Fruit fly (Drosophila melanogaster) whole organism, embryonic: ENCODE measurements around the gene mRpL46.

Source experiments
- Adf1 ChIP-seq: fragments of 200-800 bp; sonication (Bioruptor generic); IDR thresholded peaks from 2 replicates; pipeline ENCODE4 v1.3.6; 2022; ENCODE audit warnings: missing biosample characterization, missing genetic modification characterization
- Asciz ChIP-seq: fragments of 200-800 bp; sonication (Bioruptor generic); optimal IDR thresholded peaks from 2 replicates; lab custom pipeline; 2017; ENCODE audit warnings: missing biosample characterization, mild to moderate bottlenecking, missing genetic modification characterization, missing genetic modification reagents
- BEAF-32 ChIP-seq: fragments of 200-800 bp; sonication (Bioruptor generic); optimal IDR thresholded peaks from 3 replicates; lab custom pipeline; 2017; ENCODE audit warnings: missing biosample characterization, missing genetic modification characterization, mild to moderate bottlenecking, moderate library complexity, missing genetic modification reagents
- Bgb ChIP-seq: fragments of 200-800 bp; sonication (Bioruptor generic); IDR thresholded peaks from 2 replicates; pipeline ENCODE4 v1.3.6; 2022; ENCODE audit warnings: missing biosample characterization, missing genetic modification characterization; ENCODE audit not compliant: partially characterized antibody
- CG10366 ChIP-seq: fragments of 200-800 bp; sonication (Bioruptor generic); IDR thresholded peaks from 2 replicates; pipeline ENCODE4 v1.3.6; 2022; ENCODE audit warnings: missing biosample characterization, missing genetic modification characterization
- CG10543 ChIP-seq: fragments of 200-800 bp; sonication (Bioruptor generic); optimal IDR thresholded peaks from 3 replicates; lab custom pipeline; 2017; ENCODE audit warnings: missing biosample characterization, mild to moderate bottlenecking, missing genetic modification characterization, moderate library complexity
- CG12769 ChIP-seq: fragments of 200-800 bp; sonication (Bioruptor generic); optimal IDR thresholded peaks from 2 replicates; lab custom pipeline; 2019; ENCODE audit warnings: missing biosample characterization, mild to moderate bottlenecking, missing genetic modification characterization, moderate library complexity
- CG14441 ChIP-seq: fragments of 200-800 bp; sonication (Bioruptor generic); IDR thresholded peaks from 2 replicates; pipeline ENCODE4 v1.3.6; 2022; ENCODE audit warnings: missing biosample characterization, missing genetic modification characterization
- CG15514 ChIP-seq: fragments of 200-800 bp; sonication (Bioruptor generic); optimal IDR thresholded peaks from 3 replicates; lab custom pipeline; 2017; ENCODE audit warnings: missing biosample characterization, missing genetic modification characterization, mild to moderate bottlenecking, moderate library complexity, missing genetic modification reagents
- CG17385 ChIP-seq: fragments of 200-800 bp; sonication (Bioruptor generic); optimal IDR thresholded peaks from 3 replicates; lab custom pipeline; 2018; ENCODE audit warnings: missing biosample characterization, mild to moderate bottlenecking, missing genetic modification characterization
- CG17568 ChIP-seq: fragments of 200-800 bp; sonication (Bioruptor generic); optimal IDR thresholded peaks from 2 replicates; lab custom pipeline; 2018; ENCODE audit warnings: missing biosample characterization, mild to moderate bottlenecking, missing genetic modification characterization, moderate library complexity
- CG18476 ChIP-seq: fragments of 200-800 bp; sonication (Bioruptor generic); optimal IDR thresholded peaks from 2 replicates; lab custom pipeline; 2016; ENCODE audit warnings: missing biosample characterization, mild to moderate bottlenecking, missing genetic modification characterization
- CG2678 ChIP-seq: fragments of 200-800 bp; sonication (Bioruptor generic); optimal IDR thresholded peaks from 3 replicates; lab custom pipeline; 2019; ENCODE audit warnings: missing biosample characterization, mild to moderate bottlenecking, missing genetic modification characterization, moderate library complexity
- CG3163 ChIP-seq: fragments of 200-800 bp; sonication (Bioruptor generic); optimal IDR thresholded peaks from 3 replicates; lab custom pipeline; 2016; ENCODE audit warnings: missing biosample characterization, missing genetic modification characterization
- CG34376 ChIP-seq: fragments of 200-800 bp; sonication (Bioruptor generic); optimal IDR thresholded peaks from 2 replicates; lab custom pipeline; 2018; ENCODE audit warnings: missing biosample characterization, mild to moderate bottlenecking, missing genetic modification characterization
- CG6254 ChIP-seq: fragments of 200-800 bp; sonication (Bioruptor generic); optimal IDR thresholded peaks from 3 replicates; lab custom pipeline; 2017; ENCODE audit warnings: mild to moderate bottlenecking, missing biosample characterization, missing genetic modification reagents, missing genetic modification characterization
- CG8281 ChIP-seq: fragments of 200-800 bp; sonication (Bioruptor generic); optimal IDR thresholded peaks from 2 replicates; lab custom pipeline; 2018; ENCODE audit warnings: missing biosample characterization, mild to moderate bottlenecking, missing genetic modification characterization, moderate library complexity
- CG8290 ChIP-seq, 3 experiments: fragments of 200-800 bp; sonication (Bioruptor generic); optimal IDR thresholded peaks; 2 replicates each; lab custom pipeline; 2016 to 2019; ENCODE audit warnings: missing biosample characterization in 3 of 3, missing genetic modification characterization in 3 of 3, mild to moderate bottlenecking in 2 of 3, moderate library complexity in 1 of 3
- CG8388 ChIP-seq: fragments of 200-800 bp; sonication (Bioruptor generic); optimal IDR thresholded peaks from 2 replicates; lab custom pipeline; 2019; ENCODE audit warnings: missing biosample characterization, mild to moderate bottlenecking, missing genetic modification characterization, moderate library complexity
- CoRest ChIP-seq: fragments of 200-800 bp; sonication (Bioruptor generic); optimal IDR thresholded peaks from 3 replicates; lab custom pipeline; 2018; ENCODE audit warnings: missing biosample characterization, mild to moderate bottlenecking, missing genetic modification characterization, moderate library complexity
- Dp ChIP-seq: fragments of 200-800 bp; sonication (Bioruptor generic); optimal IDR thresholded peaks from 2 replicates; lab custom pipeline; 2018; ENCODE audit warnings: missing biosample characterization, mild to moderate bottlenecking, missing genetic modification characterization, moderate library complexity
- Dref ChIP-seq: fragments of 200-800 bp; sonication (Bioruptor generic); IDR thresholded peaks from 2 replicates; pipeline ENCODE4 v1.3.6; 2022; ENCODE audit warnings: missing biosample characterization, missing genetic modification characterization
- Hr78 ChIP-seq, 2 experiments: fragments of 200-800 bp in 1 of 2; fragments of >200 bp in 1 of 2; sonication (Bioruptor generic) in 1 of 2; optimal IDR thresholded peaks; 2 replicates each; lab custom pipeline; 2017 to 2019; ENCODE audit warnings: missing biosample characterization in 2 of 2, missing genetic modification characterization in 2 of 2, mild to moderate bottlenecking in 1 of 2, moderate library complexity in 1 of 2
- Jarid2 ChIP-seq: fragments of 200-800 bp; sonication (Bioruptor generic); optimal IDR thresholded peaks from 3 replicates; lab custom pipeline; 2017; ENCODE audit warnings: mild to moderate bottlenecking, missing biosample characterization, missing genetic modification reagents, missing genetic modification characterization
- NFAT ChIP-seq: fragments of 200-800 bp; sonication (Bioruptor generic); IDR thresholded peaks from 2 replicates; pipeline ENCODE4 v1.3.6; 2022; ENCODE audit warnings: missing biosample characterization, missing genetic modification characterization
- Nf-YC ChIP-seq: fragments of 200-800 bp; optimal IDR thresholded peaks from 3 replicates; lab custom pipeline; 2019; ENCODE audit warnings: missing biosample characterization, mild to moderate bottlenecking, missing genetic modification characterization, moderate library complexity
- NfI ChIP-seq: fragments of 200-800 bp; sonication (Bioruptor generic); optimal IDR thresholded peaks from 3 replicates; lab custom pipeline; 2018; ENCODE audit warnings: missing biosample characterization, mild to moderate bottlenecking, missing genetic modification characterization, moderate library complexity
- Sry-β ChIP-seq: fragments of 200-800 bp; sonication (Bioruptor generic); optimal IDR thresholded peaks from 2 replicates; lab custom pipeline; 2018; ENCODE audit warnings: missing biosample characterization, mild to moderate bottlenecking, missing genetic modification characterization, moderate library complexity
- ab ChIP-seq: fragments of 200-800 bp; sonication (Bioruptor generic); optimal IDR thresholded peaks from 2 replicates; lab custom pipeline; 2016; ENCODE audit warnings: missing biosample characterization, missing genetic modification characterization
- amos ChIP-seq: fragments of 200-800 bp; sonication (Bioruptor generic); IDR thresholded peaks from 2 replicates; pipeline ENCODE4 v1.3.6; 2022; ENCODE audit warnings: missing biosample characterization, missing genetic modification characterization; ENCODE audit not compliant: partially characterized antibody
- crp ChIP-seq, 2 experiments: fragments of 200-800 bp; sonication (Bioruptor generic); optimal IDR thresholded peaks; 2 replicates in 1 of 2; 3 replicates in 1 of 2; lab custom pipeline; 2017; ENCODE audit warnings: missing biosample characterization in 2 of 2, missing genetic modification characterization in 2 of 2, mild to moderate bottlenecking in 1 of 2, moderate library complexity in 1 of 2
- cwo ChIP-seq: fragments of 200-800 bp; sonication (Bioruptor generic); optimal IDR thresholded peaks from 3 replicates; lab custom pipeline; 2017; ENCODE audit warnings: missing biosample characterization, missing genetic modification characterization, mild to moderate bottlenecking, moderate library complexity, missing genetic modification reagents
- dpn ChIP-seq, 2 experiments: fragments of 200-800 bp; sonication (Bioruptor generic); optimal IDR thresholded peaks; 3 replicates each; lab custom pipeline; 2016; ENCODE audit warnings: missing biosample characterization in 2 of 2, missing genetic modification characterization in 2 of 2
- gem ChIP-seq: fragments of 200-800 bp; sonication (Bioruptor generic); optimal IDR thresholded peaks from 2 replicates; lab custom pipeline; 2019; ENCODE audit warnings: missing biosample characterization, mild to moderate bottlenecking, missing genetic modification characterization, moderate library complexity
- gro ChIP-seq: fragments of 200-800 bp; sonication (Bioruptor generic); optimal IDR thresholded peaks from 2 replicates; lab custom pipeline; 2016; ENCODE audit warnings: missing biosample characterization, missing genetic modification characterization
- lilli ChIP-seq: fragments of 200-800 bp; sonication (Bioruptor generic); optimal IDR thresholded peaks from 3 replicates; lab custom pipeline; 2016; ENCODE audit warnings: missing biosample characterization, missing genetic modification characterization
- nerfin-1 ChIP-seq: fragments of 200-800 bp; sonication (Bioruptor generic); optimal IDR thresholded peaks from 3 replicates; lab custom pipeline; 2019; ENCODE audit warnings: missing biosample characterization, mild to moderate bottlenecking, missing genetic modification characterization, moderate library complexity
- nerfin-2 ChIP-seq: fragments of 200-800 bp; sonication (Bioruptor generic); IDR thresholded peaks from 2 replicates; pipeline ENCODE4 v1.3.6; 2022; ENCODE audit warnings: missing biosample characterization, missing genetic modification characterization; ENCODE audit not compliant: partially characterized antibody
- oc ChIP-seq: fragments of 200-800 bp; sonication (Bioruptor generic); optimal IDR thresholded peaks from 2 replicates; lab custom pipeline; 2018; ENCODE audit warnings: missing biosample characterization, mild to moderate bottlenecking, missing genetic modification characterization, moderate library complexity
- prd ChIP-seq, 3 experiments: fragments of >200 bp in 2 of 3; fragments of 200-800 bp in 1 of 3; sonication (Bioruptor generic) in 1 of 3; optimal IDR thresholded peaks in 2 of 3; IDR thresholded peaks in 1 of 3; 2 replicates in 2 of 3; 3 replicates in 1 of 3; pipeline versions ENCODE4 v1.3.6 to Lab custom; 2017 to 2022; ENCODE audit warnings: missing biosample characterization in 1 of 3, missing genetic modification characterization in 1 of 3
- row ChIP-seq: fragments of 200-800 bp; sonication (Bioruptor generic); IDR thresholded peaks from 3 replicates; pipeline ENCODE4 v1.3.6; 2022; ENCODE audit warnings: missing biosample characterization, missing genetic modification characterization
- sens ChIP-seq: fragments of 200-800 bp; sonication (Bioruptor generic); peaks from one replicate; lab custom pipeline; 2016; ENCODE audit warnings: missing biosample characterization, missing genetic modification characterization
- tin ChIP-seq: fragments of 200-800 bp; sonication (Bioruptor generic); optimal IDR thresholded peaks from 3 replicates; lab custom pipeline; 2016; ENCODE audit warnings: missing biosample characterization, missing genetic modification characterization
- wek ChIP-seq: fragments of 200-800 bp; sonication (Bioruptor generic); optimal IDR thresholded peaks from 3 replicates; lab custom pipeline; 2018; ENCODE audit warnings: missing biosample characterization, mild to moderate bottlenecking, missing genetic modification characterization, moderate library complexity
- wor ChIP-seq: fragments of 200-800 bp; sonication (Bioruptor generic); IDR thresholded peaks from 2 replicates; pipeline ENCODE4 v1.3.6; 2022; ENCODE audit warnings: missing biosample characterization, missing genetic modification characterization

Gene mRpL46

dm6 chr3L:1741655-1742551 lies 35.3 kb upstream of the mRpL46 start (continued):
- TF ChIP-seq lilli (GFP tag; lab: Kevin White, UChicago) (no peak), Bgb (GFP tag; lab: Robert Waterston, UW) (peak; percentile 39; the same call in 1 of the 2 replicates), BEAF-32 (peak; percentile 28), Dref (GFP tag; lab: Robert Waterston, UW) (peak; percentile 21), CoRest (tag; lab: Kevin White, UChicago) (no peak), CG8388 (peak; percentile 88), Nf-YC (peak; percentile 63), dpn (GFP tag; optimal IDR thresholded peaks at IDR 0.05; lab: Kevin White, UChicago) (no peak), CG17385 (GFP tag; lab: Kevin White, UChicago) (peak; percentile 19), nerfin-2 (GFP tag; lab: Robert Waterston, UW) (no peak; the same call in 1 of the 2 replicates), CG8290 (GFP tag; optimal IDR thresholded peaks at IDR 0.05; lab: Kevin White, UChicago) (no peak), CG8290 (tag; optimal IDR thresholded peaks at IDR 0.05; lab: Kevin White, UChicago) (peak in 1 of 2 experiments; percentile 30), Sry-β (GFP tag; lab: Kevin White, UChicago) (no peak), Jarid2 (GFP tag; lab: Kevin White, UChicago) (peak; percentile 52), CG14441 (GFP tag; lab: Robert Waterston, UW) (peak; percentile 45), CG18476 (GFP tag; lab: Kevin White, UChicago) (no peak), sens (GFP tag; lab: Kevin White, UChicago) (peak; percentile 86), Dp (peak; percentile 14), CG8281 (tag; lab: Kevin White, UChicago) (peak; percentile 10), crp (GFP tag; optimal IDR thresholded peaks at IDR 0.05; lab: Kevin White, UChicago) (no peak), wor (GFP tag; lab: Robert Waterston, UW) (no peak), cwo (GFP tag; lab: Kevin White, UChicago) (peak; percentile 19), row (GFP tag; lab: Robert Waterston, UW) (peak; percentile 59), CG34376 (GFP tag; lab: Kevin White, UChicago) (peak; percentile 92), prd (optimal IDR thresholded peaks at IDR 0.05; lab: Kevin White, UChicago) (no peak), prd (GFP tag; IDR thresholded peaks at IDR 0.05; lab: Robert Waterston, UW) (0 out of 3 replicates have a peak, but pooled peaks have one; percentile 3), Adf1 (GFP tag; lab: Robert Waterston, UW) (peak; percentile 43; the same call in 1 of the 2 replicates), amos (GFP tag; lab: Robert Waterston, UW) (peak; percentile 36; the same call in 1 of the 2 replicates), gem (tag; lab: Kevin White, UChicago) (peak; percentile 8), tin (GFP tag; lab: Kevin White, UChicago) (no peak), nerfin-1 (tag; lab: Kevin White, UChicago) (peak; percentile 1), CG10543 (peak; percentile 75), CG2678 (tag; lab: Kevin White, UChicago) (peak; percentile 30), CG12769 (tag; lab: Kevin White, UChicago) (peak; percentile 17), NFAT (GFP tag; lab: Robert Waterston, UW) (peak; percentile 49; the same call in 1 of the 2 replicates), gro (GFP tag; lab: Kevin White, UChicago) (peak; percentile 18), NfI (GFP tag; lab: Kevin White, UChicago) (peak; percentile 2), Hr78 (GFP tag; optimal IDR thresholded peaks at IDR 0.05; lab: Kevin White, UChicago) (peak in 1 of 2 experiments; percentile 7), ab (GFP tag; lab: Kevin White, UChicago) (no peak), CG6254 (GFP tag; lab: Kevin White, UChicago) (peak; percentile 39), Asciz (peak; percentile 37), CG17568 (GFP tag; lab: Kevin White, UChicago) (peak; percentile 58), wek (GFP tag; lab: Kevin White, UChicago) (peak; percentile 17), CG10366 (GFP tag; lab: Robert Waterston, UW) (0 out of 2 replicates have a peak, but pooled peaks have one; percentile 10), oc (tag; lab: Kevin White, UChicago) (no peak), CG15514 (peak; percentile 12), CG3163 (GFP tag; lab: Kevin White, UChicago) (peak; percentile 47)
